Worm (Caenorhabditis elegans): ENCODE data around the gene ttll-12.

- TF ChIP-seq nhr-179 (tag; optimal IDR thresholded peaks at IDR 0.05) (no peak), efl-1 (GFP tag; optimal IDR thresholded peaks at IDR 0.05) (no peak), snpc-1.1 (tag; optimal IDR thresholded peaks at IDR 0.05; ENCODE audit: insufficient read depth) (no peak), snpc-4 (GFP tag; optimal IDR thresholded peaks at IDR 0.05) (no peak), snpc-4 (tag; optimal IDR thresholded peaks at IDR 0.05) (no peak), aptf-3 (GFP tag; IDR thresholded peaks at IDR 0.05) (no peak), xnd-1 (tag; optimal IDR thresholded peaks at IDR 0.05) (no peak), F55B11.4 (tag; optimal IDR thresholded peaks at IDR 0.05; ENCODE audit: borderline replicate concordance, insufficient read depth) (no peak), F10E7.11 (tag; optimal IDR thresholded peaks at IDR 0.05) (no peak), unc-62 (GFP tag; optimal IDR thresholded peaks at IDR 0.05) (no peak), let-607 (tag; optimal IDR thresholded peaks at IDR 0.05) (no peak), bed-1 (GFP tag; IDR thresholded peaks at IDR 0.05) (no peak), F33H1.4 (GFP tag; IDR thresholded peaks at IDR 0.05) (no peak), madf-6 (GFP tag; IDR thresholded peaks at IDR 0.05) (no peak), nhr-90 (tag; optimal IDR thresholded peaks at IDR 0.05) (no peak)
Observed at ce11 chrII:9345116-9345515, 6.3 kb downstream of the ttll-12 start.
